Fruit fly (Drosophila melanogaster) whole organism, prepupa: ENCODE measurements around the gene Tmep.

ENCODE experiments used
- CG32006 ChIP-seq: fragments of 200-800 bp; sonication (Bioruptor generic); optimal IDR thresholded peaks from 3 replicates; lab custom pipeline; 2017; ENCODE audit warnings: missing biosample characterization, mild to moderate bottlenecking, missing genetic modification characterization
- CG9139 ChIP-seq: fragments of 200-800 bp; sonication (Bioruptor generic); optimal IDR thresholded peaks from 3 replicates; lab custom pipeline; 2017; ENCODE audit warnings: missing biosample characterization, mild to moderate bottlenecking, missing genetic modification characterization
- Lpt ChIP-seq: fragments of 200-800 bp; sonication (Bioruptor generic); optimal IDR thresholded peaks from 3 replicates; lab custom pipeline; 2016; ENCODE audit warnings: missing biosample characterization, missing genetic modification characterization
- cyc ChIP-seq: fragments of 200-800 bp; sonication (Bioruptor generic); optimal IDR thresholded peaks from 3 replicates; lab custom pipeline; 2016; ENCODE audit warnings: missing biosample characterization, missing genetic modification characterization
- fd59A ChIP-seq: fragments of 200-800 bp; sonication (Bioruptor generic); optimal IDR thresholded peaks from 2 replicates; lab custom pipeline; 2017; ENCODE audit warnings: missing biosample characterization, mild to moderate bottlenecking, missing genetic modification characterization, missing genetic modification reagents
- salr ChIP-seq, 2 experiments: fragments of 200-800 bp; sonication (Bioruptor generic); optimal IDR thresholded peaks; 3 replicates each; lab custom pipeline; 2016 to 2018; ENCODE audit warnings: missing biosample characterization in 2 of 2, missing genetic modification characterization in 2 of 2, mild to moderate bottlenecking in 1 of 2
- svp ChIP-seq: fragments of 200-800 bp; sonication (Bioruptor generic); peaks from one replicate; lab custom pipeline; 2016; ENCODE audit warnings: missing biosample characterization, missing genetic modification characterization
- vri ChIP-seq: fragments of 200-800 bp; sonication (Bioruptor generic); optimal IDR thresholded peaks from 3 replicates; lab custom pipeline; 2016; ENCODE audit warnings: missing biosample characterization, mild to moderate bottlenecking, missing genetic modification characterization

DNA sequence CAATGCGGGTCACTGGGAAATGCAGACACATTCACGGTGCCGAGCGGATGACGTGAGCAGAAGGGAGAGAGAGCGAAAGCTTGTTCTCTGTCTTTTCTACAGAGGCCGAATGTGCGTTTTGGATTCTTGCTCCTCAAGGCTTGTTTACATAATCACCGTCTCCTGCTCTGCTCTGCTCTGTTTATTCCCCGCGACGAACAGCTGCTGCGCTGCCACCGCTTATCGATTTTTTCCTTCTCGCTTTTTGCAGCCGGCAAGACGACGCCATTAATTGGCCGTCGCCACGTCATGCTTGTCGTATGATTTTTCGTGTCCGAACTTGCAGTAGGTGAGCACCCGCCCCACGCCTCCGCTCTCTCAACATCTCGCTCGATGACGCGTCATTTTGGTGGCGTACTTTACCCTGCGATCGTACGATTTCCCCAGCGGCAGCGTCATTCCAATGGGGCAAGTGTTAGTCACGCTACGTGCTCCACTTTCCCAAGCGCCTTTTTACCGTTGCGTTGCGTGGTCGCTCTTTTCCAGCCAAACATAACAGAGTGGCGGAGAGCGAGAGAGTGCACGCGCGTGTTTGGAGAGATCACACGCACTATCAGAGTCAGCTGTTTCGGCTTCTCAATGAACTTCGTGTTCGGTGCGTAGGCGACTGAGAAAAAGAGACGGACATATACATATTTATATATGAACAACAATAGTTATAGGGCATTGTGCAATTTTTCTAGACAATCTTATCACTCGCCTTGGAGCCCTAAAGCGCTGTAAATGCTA, 22.4 kb upstream of the Tmep start:
- TF ChIP-seq salr (GFP tag; optimal IDR thresholded peaks at IDR 0.05; lab: Kevin White, UChicago) (no peak), vri (GFP tag; lab: Kevin White, UChicago) (peak; percentile 98), fd59A (GFP tag; lab: Kevin White, UChicago) (no peak), CG9139 (peak; percentile 8), Lpt (GFP tag; lab: Kevin White, UChicago) (no peak), cyc (GFP tag; lab: Kevin White, UChicago) (no peak), svp (GFP tag; lab: Kevin White, UChicago) (no peak), CG32006 (GFP tag; lab: Kevin White, UChicago) (no peak)
